Fruit fly (Drosophila melanogaster) whole organism, wandering third instar larva: ENCODE results near the gene Art8.

Experiments used
- Dfd ChIP-seq: fragments of >200 bp; optimal IDR thresholded peaks from 2 replicates; lab custom pipeline; 2017; ENCODE audit warnings: missing biosample characterization, missing genetic modification characterization
- Hnf4 ChIP-seq: fragments of 200-800 bp; sonication (Bioruptor generic); optimal IDR thresholded peaks from 2 replicates; lab custom pipeline; 2016; ENCODE audit warnings: missing biosample characterization, mild to moderate bottlenecking, missing genetic modification characterization
- OdsH ChIP-seq: fragments of 200-800 bp; sonication (Bioruptor generic); optimal IDR thresholded peaks from 2 replicates; lab custom pipeline; 2016; ENCODE audit warnings: missing biosample characterization, mild to moderate bottlenecking, missing genetic modification characterization
- Sp1 ChIP-seq: fragments of 200-800 bp; sonication (Bioruptor generic); optimal IDR thresholded peaks from 3 replicates; lab custom pipeline; 2019; ENCODE audit warnings: missing biosample characterization, mild to moderate bottlenecking, missing genetic modification characterization, moderate library complexity
- dl ChIP-seq, 2 experiments: fragments of 175-275, 200-275 bp in 1 of 2; fragments of 200-275 bp in 1 of 2; sonication (Bioruptor generic); optimal IDR thresholded peaks; lab custom pipeline; 2018; ENCODE audit warnings: mild to moderate bottlenecking in 2 of 2, missing biosample characterization in 2 of 2, missing genetic modification characterization in 2 of 2, moderate library complexity in 2 of 2; ENCODE audit not compliant: partially characterized antibody in 2 of 2, insufficient read depth in 1 of 2
- foxo ChIP-seq, 2 experiments: fragments of 200-800 bp; sonication (Bioruptor generic); optimal IDR thresholded peaks; 2 replicates in 1 of 2; 3 replicates in 1 of 2; lab custom pipeline; 2016 to 2017; ENCODE audit warnings: missing biosample characterization in 2 of 2, missing genetic modification characterization in 2 of 2
- lola ChIP-seq: fragments of >200 bp; optimal IDR thresholded peaks from 2 replicates; lab custom pipeline; 2017; ENCODE audit warnings: missing biosample characterization, missing genetic modification characterization
- pan ChIP-seq: fragments of >200 bp; optimal IDR thresholded peaks from 2 replicates; lab custom pipeline; 2017

dm6 chr2L:11059206-11059605 lies 48.3 kb upstream of the Art8 start:
- TF ChIP-seq pan (lab: Kevin White, UChicago), result no peak
- no peak for TF ChIP-seq Sp1
- TF ChIP-seq dl (GFP tag; optimal IDR thresholded peaks at IDR 0.05; lab: Kevin White, UChicago; ENCODE audit: insufficient read depth in 1 of 2, partially characterized antibody in 2 of 2), result no peak
- TF ChIP-seq foxo (GFP tag; optimal IDR thresholded peaks at IDR 0.05; lab: Kevin White, UChicago), result no peak
- TF ChIP-seq lola (GFP tag; lab: Kevin White, UChicago), result no peak
- no peak for TF ChIP-seq OdsH (GFP tag; lab: Kevin White, UChicago)
- no peak for TF ChIP-seq Dfd (GFP tag; lab: Kevin White, UChicago)
- no peak for TF ChIP-seq Hnf4 (GFP tag; lab: Kevin White, UChicago)
